Worm (Caenorhabditis elegans) whole organism, L4 larva: ENCODE data around the gene C53A5.9.

Experiments
- F10B5.3 ChIP-seq: sonication (generic microtip); optimal IDR thresholded peaks from 2 replicates; lab custom pipeline; 2016; ENCODE audit warnings: mild to moderate bottlenecking, missing genetic modification characterization, missing compliant biosample characterization
- Y105C5A.15 ChIP-seq: fragments of 200-800 bp; sonication (Bioruptor generic); IDR thresholded peaks from 2 replicates; pipeline ENCODE4 v1.3.6; 2022; ENCODE audit warnings: missing genetic modification characterization, missing compliant biosample characterization
- aha-1 ChIP-seq: fragments of 150-350 bp; peaks from one replicate; lab custom pipeline; 2014; ENCODE audit warnings: missing biosample characterization, missing genetic modification characterization
- ama-1 ChIP-seq: fragments of 150-350 bp; optimal IDR thresholded peaks from 2 replicates; lab custom pipeline; 2014; ENCODE audit warnings: inconsistent platforms, mixed read lengths
- ceh-28 ChIP-seq: fragments of 150-350 bp; optimal IDR thresholded peaks from 2 replicates; lab custom pipeline; 2014; ENCODE audit warnings: missing biosample characterization, missing genetic modification reagents, missing genetic modification characterization
- ceh-32 ChIP-seq: sonication (generic microtip); optimal IDR thresholded peaks from 2 replicates; lab custom pipeline; 2016; ENCODE audit warnings: mild to moderate bottlenecking, missing genetic modification characterization, missing compliant biosample characterization; ENCODE audit not compliant: poor library complexity
- ceh-62 ChIP-seq: sonication (generic microtip); optimal IDR thresholded peaks from 2 replicates; lab custom pipeline; 2017; ENCODE audit warnings: missing biosample characterization, missing genetic modification characterization
- ceh-82 ChIP-seq: sonication (generic microtip); optimal IDR thresholded peaks from 2 replicates; lab custom pipeline; 2017; ENCODE audit warnings: missing biosample characterization, missing genetic modification characterization
- dmd-6 ChIP-seq: fragments of 200-800 bp; sonication (Bioruptor generic); IDR thresholded peaks from 2 replicates; pipeline ENCODE4 v1.3.6; 2022; ENCODE audit warnings: missing genetic modification reagents, missing genetic modification characterization, missing compliant biosample characterization
- dve-1 ChIP-seq: sonication (generic microtip); optimal IDR thresholded peaks from 2 replicates; lab custom pipeline; 2017; ENCODE audit warnings: antibody characterized with exemption, mild to moderate bottlenecking, missing genetic modification characterization, missing compliant biosample characterization; ENCODE audit not compliant: insufficient read depth
- egl-27 ChIP-seq: sonication (generic microtip); optimal IDR thresholded peaks from 3 replicates; lab custom pipeline; 2017; ENCODE audit warnings: missing biosample characterization, missing genetic modification reagents, missing genetic modification characterization
- lin-1 ChIP-seq: fragments of 200-800 bp; sonication (Bioruptor generic); IDR thresholded peaks from 2 replicates; pipeline ENCODE4 v1.3.6; 2022; ENCODE audit warnings: missing genetic modification reagents, missing genetic modification characterization, missing compliant biosample characterization
- lin-13 ChIP-seq: fragments of 150-350 bp; optimal IDR thresholded peaks from 2 replicates; lab custom pipeline; 2014; ENCODE audit warnings: missing biosample characterization, missing genetic modification reagents, missing genetic modification characterization
- lin-15B ChIP-seq: fragments of 150-350 bp; sonication (generic microtip); optimal IDR thresholded peaks from 3 replicates; lab custom pipeline; 2014; ENCODE audit warnings: missing biosample characterization, missing genetic modification characterization
- lin-38 ChIP-seq: fragments of 200-800 bp; sonication (Bioruptor generic); IDR thresholded peaks from 2 replicates; pipeline ENCODE4 v1.3.6; 2022; ENCODE audit warnings: missing genetic modification reagents, missing genetic modification characterization, missing compliant biosample characterization
- lin-39 ChIP-seq: fragments of 150-350 bp; optimal IDR thresholded peaks from 2 replicates; lab custom pipeline; 2014; ENCODE audit warnings: missing biosample characterization, missing genetic modification reagents, missing genetic modification characterization
- lsy-2 ChIP-seq, 2 experiments: fragments of 150-350 bp in 1 of 2; sonication (generic microtip) in 1 of 2; optimal IDR thresholded peaks; 2 replicates each; lab custom pipeline; 2014 to 2017; ENCODE audit warnings: missing biosample characterization in 2 of 2, missing genetic modification characterization in 2 of 2
- madf-5 ChIP-seq, 2 experiments: fragments of 200-800 bp; sonication (Bioruptor generic); IDR thresholded peaks; 2 replicates each; pipeline ENCODE4 v1.3.6; 2022; ENCODE audit warnings: missing compliant biosample characterization in 2 of 2, missing genetic modification characterization in 2 of 2
- mep-1 ChIP-seq: fragments of 150-350 bp; sonication (generic microtip); optimal IDR thresholded peaks from 3 replicates; lab custom pipeline; 2014; ENCODE audit warnings: missing biosample characterization, missing genetic modification characterization
- mes-2 ChIP-seq: sonication (generic microtip); optimal IDR thresholded peaks from 2 replicates; lab custom pipeline; 2016; ENCODE audit warnings: missing genotype, mild to moderate bottlenecking, missing genetic modification characterization, missing compliant biosample characterization; ENCODE audit not compliant: poor library complexity, severe bottlenecking
- nhr-10 ChIP-seq: fragments of 150-350 bp; optimal IDR thresholded peaks from 2 replicates; lab custom pipeline; 2014; ENCODE audit warnings: missing biosample characterization, missing genetic modification characterization
- nhr-102 ChIP-seq: sonication (generic microtip); optimal IDR thresholded peaks from 2 replicates; lab custom pipeline; 2016; ENCODE audit warnings: mild to moderate bottlenecking, missing genetic modification characterization, moderate library complexity, missing compliant biosample characterization
- nhr-11 ChIP-seq: fragments of 150-350 bp; optimal IDR thresholded peaks from 2 replicates; lab custom pipeline; 2014; ENCODE audit warnings: missing biosample characterization, missing genetic modification characterization
- nhr-111 ChIP-seq: fragments of 200-800 bp; sonication (Bioruptor generic); optimal IDR thresholded peaks from 2 replicates; lab custom pipeline; 2018; ENCODE audit warnings: mild to moderate bottlenecking, missing genetic modification characterization, missing compliant biosample characterization
- nhr-237 ChIP-seq: sonication (generic microtip); optimal IDR thresholded peaks from 2 replicates; lab custom pipeline; 2017; ENCODE audit warnings: missing biosample characterization, missing genetic modification characterization
- nhr-25 ChIP-seq: sonication (generic microtip); optimal IDR thresholded peaks from 2 replicates; lab custom pipeline; 2017; ENCODE audit warnings: missing genetic modification characterization, mild to moderate bottlenecking, missing compliant biosample characterization, antibody characterized with exemption, moderate library complexity, borderline replicate concordance; ENCODE audit not compliant: insufficient read depth
- nhr-28 ChIP-seq: fragments of 150-350 bp; optimal IDR thresholded peaks from 2 replicates; lab custom pipeline; 2014; ENCODE audit warnings: missing biosample characterization, missing genetic modification characterization
- nhr-42 ChIP-seq: fragments of 200-800 bp; sonication (Bioruptor generic); IDR thresholded peaks from 2 replicates; pipeline ENCODE4 v1.3.6; 2022; ENCODE audit warnings: missing genetic modification characterization, missing compliant biosample characterization
- nhr-6 ChIP-seq: fragments of 150-350 bp; optimal IDR thresholded peaks from 2 replicates; lab custom pipeline; 2014; ENCODE audit warnings: missing biosample characterization, missing genetic modification characterization
- nhr-77 ChIP-seq: fragments of 150-350 bp; optimal IDR thresholded peaks from 2 replicates; lab custom pipeline; 2014; ENCODE audit warnings: missing biosample characterization, missing genetic modification characterization
- pha-4 ChIP-seq, 2 experiments: fragments of 150-350 bp in 1 of 2; fragments of 200-800 bp in 1 of 2; sonication (Bioruptor generic) in 1 of 2; IDR thresholded peaks in 1 of 2; optimal IDR thresholded peaks in 1 of 2; 2 replicates each; pipeline versions ENCODE4 v1.3.6 to Lab custom; 2014 to 2022; ENCODE audit warnings: missing genetic modification characterization in 2 of 2, missing genetic modification reagents in 2 of 2, missing biosample characterization in 1 of 2, missing compliant biosample characterization in 1 of 2
- saeg-2 ChIP-seq: fragments of 200-800 bp; sonication (Bioruptor generic); IDR thresholded peaks from 2 replicates; pipeline ENCODE4 v1.3.6; 2022; ENCODE audit warnings: missing genetic modification reagents, missing genetic modification characterization, missing compliant biosample characterization
- sdz-12 ChIP-seq: fragments of 200-800 bp; sonication (Bioruptor generic); optimal IDR thresholded peaks from 2 replicates; lab custom pipeline; 2018; ENCODE audit warnings: mild to moderate bottlenecking, missing genetic modification characterization, missing compliant biosample characterization
- tag-97 ChIP-seq: fragments of 200-800 bp; sonication (Bioruptor generic); IDR thresholded peaks from 2 replicates; pipeline ENCODE4 v1.3.6; 2022; ENCODE audit warnings: missing genetic modification characterization, missing compliant biosample characterization
- tra-1 ChIP-seq: fragments of 200-800 bp; sonication (Bioruptor generic); IDR thresholded peaks from 2 replicates; pipeline ENCODE4 v1.3.6; 2022; ENCODE audit warnings: missing genetic modification reagents, missing genetic modification characterization, missing compliant biosample characterization
- zag-1 ChIP-seq: fragments of 150-350 bp; optimal IDR thresholded peaks from 2 replicates; lab custom pipeline; 2014; ENCODE audit warnings: missing biosample characterization, missing genetic modification characterization
- zfp-3 ChIP-seq: fragments of 200-800 bp; sonication (Bioruptor generic); conservative IDR thresholded peaks from 2 replicates; pipeline ENCODE4 v1.3.6; 2022; ENCODE audit warnings: missing genetic modification reagents, missing genetic modification characterization, missing compliant biosample characterization
- zip-11 ChIP-seq: fragments of 200-800 bp; sonication (Bioruptor generic); IDR thresholded peaks from 2 replicates; pipeline ENCODE4 v1.3.6; 2022; ENCODE audit warnings: missing genetic modification characterization, missing compliant biosample characterization
- ztf-11 ChIP-seq: fragments of 150-350 bp; optimal IDR thresholded peaks from 2 replicates; lab custom pipeline; 2014; ENCODE audit warnings: missing biosample characterization, missing genetic modification characterization
- ztf-7 ChIP-seq: fragments of 150-350 bp; optimal IDR thresholded peaks from 2 replicates; lab custom pipeline; 2014; ENCODE audit warnings: missing biosample characterization, missing genetic modification characterization

C53A5.9 gene

DNA sequence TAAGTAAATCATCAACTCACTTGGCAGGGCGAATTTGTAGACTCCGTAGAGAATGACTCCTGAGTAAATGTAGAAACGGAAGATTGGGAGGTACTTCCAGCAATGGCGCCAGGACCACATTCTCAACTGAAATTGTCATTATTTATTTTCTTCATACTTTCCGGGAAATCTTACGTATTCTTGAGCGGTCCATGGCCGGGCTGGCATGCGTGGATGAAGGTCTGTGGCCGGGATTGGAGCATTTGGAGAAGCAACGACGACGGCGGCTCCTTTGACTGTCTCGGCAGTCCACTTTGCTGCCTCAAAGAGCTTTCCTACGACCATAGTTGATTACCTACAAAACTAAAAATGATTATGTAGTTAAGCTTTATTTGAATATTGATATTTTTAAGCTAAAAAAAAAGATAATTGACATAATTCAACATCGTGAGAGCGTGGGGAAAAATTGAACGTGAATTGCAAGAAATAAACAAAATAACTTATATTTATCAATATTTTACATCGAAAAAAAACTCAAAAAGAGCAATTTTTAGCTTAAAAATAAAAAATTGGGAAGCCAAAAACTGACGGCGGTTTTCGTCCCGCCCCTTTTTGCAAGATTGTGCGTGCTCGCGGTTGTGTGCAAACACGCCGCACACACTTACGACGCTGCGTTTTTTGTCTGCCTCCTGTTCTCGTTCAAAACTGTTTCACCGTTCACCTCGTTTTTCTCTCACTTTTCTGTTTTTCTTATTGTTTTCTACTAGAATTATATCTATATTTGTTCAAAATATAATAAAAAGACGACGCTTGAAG lies 34.7 kb downstream of the C53A5.9 start, which contains the start of gene ril-1 (continued):
- peak; percentile 77 for TF ChIP-seq mes-2
- TF ChIP-seq zfp-3 (GFP tag; lab: Robert Waterston, UW) = no peak
- no peak for TF ChIP-seq lin-15B (tag; lab: Kevin White, UChicago)
- TF ChIP-seq nhr-11 (tag; lab: Kevin White, UChicago) = no peak
- peak; percentile 89 for TF ChIP-seq nhr-6 (tag; lab: Kevin White, UChicago)
- peak; percentile 77 for TF ChIP-seq aha-1 (tag; lab: Kevin White, UChicago)
- no peak for TF ChIP-seq ztf-11
- no peak for TF ChIP-seq nhr-237 (tag; lab: Kevin White, UChicago)
- TF ChIP-seq zip-11 = no peak
- TF ChIP-seq nhr-42 (GFP tag; lab: Robert Waterston, UW) = no peak
- no peak for TF ChIP-seq pha-4 (GFP tag; IDR thresholded peaks at IDR 0.05; lab: Robert Waterston, UW)
- TF ChIP-seq pha-4 (tag; optimal IDR thresholded peaks at IDR 0.05; lab: Kevin White, UChicago) = no peak
- peak in 1 of 2 experiments; percentile 66 for TF ChIP-seq lsy-2 (tag; optimal IDR thresholded peaks at IDR 0.05; lab: Kevin White, UChicago)
- peak; percentile 75 for TF ChIP-seq mep-1 (tag; lab: Kevin White, UChicago)
- TF ChIP-seq nhr-111 = no peak
- TF ChIP-seq nhr-77 (tag; lab: Kevin White, UChicago) = peak; percentile 43
- no peak for TF ChIP-seq madf-5 (GFP tag; IDR thresholded peaks at IDR 0.05; lab: Robert Waterston, UW)
- TF ChIP-seq ceh-62 (tag; lab: Kevin White, UChicago) = no peak
- no peak for TF ChIP-seq ceh-28 (tag; lab: Kevin White, UChicago)
- TF ChIP-seq lin-1 (GFP tag; lab: Robert Waterston, UW) = no peak
- no peak for TF ChIP-seq ceh-32 (tag; lab: Kevin White, UChicago)
- no peak for TF ChIP-seq nhr-102 (tag; lab: Kevin White, UChicago)

DNA sequence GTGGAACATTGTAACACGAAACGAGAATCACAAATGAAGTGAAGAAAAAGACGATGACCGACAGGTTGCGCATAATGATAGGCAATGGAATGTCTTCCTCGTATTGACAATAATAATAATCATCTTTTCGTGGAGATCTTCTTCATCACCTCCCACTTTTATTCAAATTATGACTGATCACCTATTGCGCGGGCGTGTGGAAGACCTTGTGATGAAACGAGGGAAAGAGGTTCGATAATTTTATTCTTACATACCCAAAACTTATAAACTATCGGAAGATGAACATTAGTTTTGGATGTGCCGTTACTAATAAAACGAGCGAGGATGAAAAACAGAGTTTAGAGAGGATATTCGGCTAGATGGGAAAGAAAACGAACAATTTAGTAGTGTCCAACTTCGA lies 35.6 kb downstream of the C53A5.9 start, which contains the start of gene C53A5.2:
Gene C53A5.2, minus strand, starts transcription at position 101 of the 400 bp plus-strand sequence.
- TF ChIP-seq nhr-25 = no peak
- TF ChIP-seq nhr-111 = no peak
- TF ChIP-seq ama-1 (lab: Kevin White, UChicago) = no peak
- no peak for TF ChIP-seq dve-1 (tag; lab: Kevin White, UChicago)
- TF ChIP-seq aha-1 (tag; lab: Kevin White, UChicago) = no peak
- TF ChIP-seq ceh-82 = no peak
- no peak for TF ChIP-seq egl-27
- no peak for TF ChIP-seq nhr-28 (tag; lab: Kevin White, UChicago)
- no peak for TF ChIP-seq sdz-12 (GFP tag; lab: Kevin White, UChicago)
- no peak for TF ChIP-seq F10B5.3 (tag; lab: Kevin White, UChicago)
- no peak for TF ChIP-seq Y105C5A.15 (GFP tag; lab: Robert Waterston, UW)

- TF ChIP-seq tra-1 (GFP tag; lab: Robert Waterston, UW) (no peak), ztf-7 (tag; lab: Kevin White, UChicago) (no peak), dmd-6 (GFP tag; lab: Robert Waterston, UW) (no peak), zag-1 (tag; lab: Kevin White, UChicago) (no peak), lin-39 (tag; lab: Kevin White, UChicago) (no peak), egl-27 (no peak), lin-13 (GFP tag; lab: Kevin White, UChicago) (no peak), saeg-2 (no peak), lin-15B (tag; lab: Kevin White, UChicago) (no peak), nhr-6 (tag; lab: Kevin White, UChicago) (no peak), tag-97 (no peak), aha-1 (tag; lab: Kevin White, UChicago) (no peak), nhr-10 (no peak), zip-11 (no peak), lin-38 (no peak)
Measured at ce11 chrV:14522514-14522913, 36.1 kb downstream of the C53A5.9 start, which contains the start of gene C53A5.16. C53A5.16 (minus strand) TSS chrV:14522614.
